Fruit fly (Drosophila melanogaster) whole organism, embryonic: ENCODE results near the gene Gga.

ENCODE experiments used
- CG10366 ChIP-seq: fragments of 200-800 bp; sonication (Bioruptor generic); IDR thresholded peaks from 2 replicates; pipeline ENCODE4 v1.3.6; 2022; ENCODE audit warnings: missing biosample characterization, missing genetic modification characterization
- CG3407 ChIP-seq: fragments of 200-800 bp; sonication (Bioruptor generic); optimal IDR thresholded peaks from 2 replicates; lab custom pipeline; 2018; ENCODE audit warnings: missing biosample characterization, mild to moderate bottlenecking, missing genetic modification characterization
- CG4617 ChIP-seq: fragments of 200-800 bp; sonication (Bioruptor generic); optimal IDR thresholded peaks from 3 replicates; lab custom pipeline; 2016; ENCODE audit warnings: missing biosample characterization, missing genetic modification characterization, borderline replicate concordance
- HLHmδ ChIP-seq: fragments of 200-800 bp; sonication (Bioruptor generic); optimal IDR thresholded peaks from 2 replicates; lab custom pipeline; 2018; ENCODE audit warnings: missing biosample characterization, mild to moderate bottlenecking, missing genetic modification characterization, moderate library complexity
- ato ChIP-seq: fragments of 200-800 bp; sonication (Bioruptor generic); IDR thresholded peaks from 2 replicates; pipeline ENCODE4 v1.3.6; 2022; ENCODE audit warnings: missing biosample characterization, missing genetic modification characterization; ENCODE audit not compliant: partially characterized antibody
- kni ChIP-seq: fragments of 200-800 bp; sonication (Bioruptor generic); optimal IDR thresholded peaks from 3 replicates; lab custom pipeline; 2017; ENCODE audit warnings: mild to moderate bottlenecking, missing biosample characterization, missing genetic modification reagents, missing genetic modification characterization
- onecut ChIP-seq: fragments of 200-800 bp; sonication (Bioruptor generic); IDR thresholded peaks from 2 replicates; pipeline ENCODE4 v1.3.6; 2022; ENCODE audit warnings: missing biosample characterization, missing genetic modification characterization
- sqz ChIP-seq: fragments of 200-800 bp; sonication (Bioruptor generic); optimal IDR thresholded peaks from 3 replicates; lab custom pipeline; 2018; ENCODE audit warnings: missing biosample characterization, mild to moderate bottlenecking, missing genetic modification characterization

dm6 chrX:9652006-9652405, 51.2 kb downstream of the Gga start:
- no peak for TF ChIP-seq CG4617 (GFP tag; lab: Kevin White, UChicago)
- TF ChIP-seq sqz = peak; percentile 4
- TF ChIP-seq CG10366 (GFP tag; lab: Robert Waterston, UW) = peak; percentile 65
- TF ChIP-seq kni (GFP tag; lab: Kevin White, UChicago) = peak; percentile 60
- no peak for TF ChIP-seq ato (GFP tag; lab: Robert Waterston, UW)
- TF ChIP-seq HLHmδ (GFP tag; lab: Kevin White, UChicago) = no peak
- TF ChIP-seq CG3407 (GFP tag; lab: Kevin White, UChicago) = peak; percentile 48
- peak; percentile 61 for TF ChIP-seq onecut (GFP tag; lab: Robert Waterston, UW)
